Worm (Caenorhabditis elegans) whole organism, midembryonic: Measurements from ENCODE around the gene math-10.

Experiments used
- T22C8.4 ChIP-seq: fragments of 200-800 bp; sonication (Bioruptor generic); IDR thresholded peaks from 2 replicates; pipeline ENCODE4 v1.3.6; 2022; ENCODE audit warnings: missing genetic modification characterization, missing compliant biosample characterization
- cog-1 ChIP-seq: sonication (generic microtip); optimal IDR thresholded peaks from 2 replicates; lab custom pipeline; 2016; ENCODE audit warnings: missing genetic modification characterization, missing compliant biosample characterization
- flt-1 ChIP-seq: fragments of 200-800 bp; sonication (Bioruptor generic); IDR thresholded peaks from 2 replicates; pipeline ENCODE4 v1.3.6; 2022; ENCODE audit warnings: missing genetic modification characterization, missing compliant biosample characterization
- klf-2 ChIP-seq: fragments of 200-800 bp; sonication (Bioruptor generic); conservative IDR thresholded peaks from 2 replicates; pipeline ENCODE4 v1.3.6; 2022; ENCODE audit warnings: missing genetic modification reagents, missing genetic modification characterization, missing compliant biosample characterization
- med-1 ChIP-seq: sonication (generic microtip); optimal IDR thresholded peaks from 2 replicates; lab custom pipeline; 2017; ENCODE audit warnings: missing genetic modification characterization, mild to moderate bottlenecking, missing compliant biosample characterization, antibody characterized with exemption, missing genetic modification reagents; ENCODE audit not compliant: insufficient read depth
- ref-1 ChIP-seq: fragments of 200-800 bp; sonication (Bioruptor generic); conservative IDR thresholded peaks from 2 replicates; pipeline ENCODE4 v1.3.6; 2022; ENCODE audit warnings: missing genetic modification reagents, missing genetic modification characterization, missing compliant biosample characterization
- tab-1 ChIP-seq: fragments of 200-800 bp; sonication (Bioruptor generic); IDR thresholded peaks from 2 replicates; pipeline ENCODE4 v1.3.6; 2022; ENCODE audit warnings: missing genetic modification characterization, missing compliant biosample characterization
- ztf-23 ChIP-seq: fragments of 200-800 bp; sonication (Bioruptor generic); IDR thresholded peaks from 2 replicates; pipeline ENCODE4 v1.3.6; 2022; ENCODE audit warnings: missing genetic modification reagents, missing genetic modification characterization, missing compliant biosample characterization
- ztf-29 ChIP-seq: fragments of 200-800 bp; sonication (Bioruptor generic); IDR thresholded peaks from 2 replicates; pipeline ENCODE4 v1.3.6; 2022; ENCODE audit warnings: missing genetic modification reagents, missing genetic modification characterization, missing compliant biosample characterization

Gene math-10

DNA sequence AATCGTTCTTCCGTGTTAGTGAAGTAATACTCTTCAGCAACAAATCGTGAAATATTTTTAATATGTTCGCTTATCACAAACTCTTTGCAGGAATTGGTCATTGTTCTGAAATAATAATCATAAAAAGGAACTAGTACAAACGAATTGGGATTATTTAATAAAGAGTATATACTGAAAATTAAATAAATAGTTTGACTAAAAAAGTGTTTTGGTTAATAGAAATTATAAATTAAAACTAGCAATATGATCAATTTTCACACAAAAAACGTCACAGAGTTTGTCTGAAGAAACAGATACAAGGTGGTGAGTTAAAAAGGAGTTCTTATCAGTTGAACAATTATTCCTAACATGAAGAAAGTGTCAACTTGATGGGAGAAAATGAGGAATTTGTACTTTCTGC is 11.4 kb downstream of the math-10 start, which contains the start of gene math-5:
math-5 (minus strand) TSS at position 101 of the 400 bp plus-strand sequence.
- TF ChIP-seq ref-1 (no peak), ztf-29 (GFP tag; lab: Robert Waterston, UW) (no peak), T22C8.4 (no peak), tab-1 (no peak), med-1 (GFP tag; lab: Kevin White, UChicago) (no peak), ztf-23 (no peak), klf-2 (GFP tag; lab: Robert Waterston, UW) (no peak), cog-1 (tag; lab: Kevin White, UChicago) (no peak), flt-1 (no peak)

- TF ChIP-seq klf-2 (GFP tag; lab: Robert Waterston, UW) (no peak), cog-1 (tag; lab: Kevin White, UChicago) (no peak), tab-1 (no peak), ztf-29 (GFP tag; lab: Robert Waterston, UW) (no peak), ref-1 (no peak), ztf-23 (no peak), med-1 (GFP tag; lab: Kevin White, UChicago) (no peak), T22C8.4 (no peak), flt-1 (no peak)
Observed at ce11 chrII:1884635-1885034, 13.3 kb downstream of the math-10 start, which contains the start of gene math-6. math-6 (minus strand) TSS chrII:1884735.

DNA sequence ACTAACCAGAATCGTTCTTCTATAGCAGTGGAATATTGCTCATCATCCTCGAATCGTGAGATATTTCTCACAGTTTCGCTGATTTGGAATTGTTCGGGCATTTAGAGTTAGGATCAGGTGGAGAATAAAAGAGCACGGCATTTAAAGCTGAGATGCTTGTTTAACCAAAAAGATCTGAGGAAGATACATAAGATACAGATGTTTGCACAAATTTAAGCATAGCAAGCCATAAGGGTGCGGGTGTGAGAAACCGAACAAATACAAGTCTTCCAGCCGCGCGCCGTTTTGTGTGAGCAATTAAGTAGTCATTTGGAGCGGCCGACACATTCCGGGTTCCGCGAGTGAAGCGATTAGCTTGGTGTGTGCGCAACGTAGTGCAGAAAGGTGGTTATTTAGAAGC is 15.0 kb downstream of the math-10 start, which contains the start of gene math-7:
math-7 (minus strand) TSS at position 101 of the 400 bp plus-strand sequence.
- no peak for TF ChIP-seq klf-2 (GFP tag; lab: Robert Waterston, UW)
- no peak for TF ChIP-seq T22C8.4
- TF ChIP-seq cog-1 (tag; lab: Kevin White, UChicago) = no peak
- TF ChIP-seq ztf-23 = no peak
- no peak for TF ChIP-seq ref-1
- no peak for TF ChIP-seq med-1 (GFP tag; lab: Kevin White, UChicago)
- TF ChIP-seq ztf-29 (GFP tag; lab: Robert Waterston, UW) = no peak
- no peak for TF ChIP-seq tab-1
- no peak for TF ChIP-seq flt-1

- TF ChIP-seq ztf-23 (no peak), flt-1 (no peak), tab-1 (no peak), klf-2 (GFP tag; lab: Robert Waterston, UW) (no peak), med-1 (GFP tag; lab: Kevin White, UChicago) (no peak), T22C8.4 (no peak)
Observed at ce11 chrII:1889071-1889470, 17.7 kb downstream of the math-10 start, which contains the start of gene math-8. math-8 (minus strand) TSS chrII:1889171.

- no peak for TF ChIP-seq klf-2 (GFP tag; lab: Robert Waterston, UW)
- TF ChIP-seq flt-1 = no peak
- no peak for TF ChIP-seq cog-1 (tag; lab: Kevin White, UChicago)
- no peak for TF ChIP-seq ref-1
- TF ChIP-seq med-1 (GFP tag; lab: Kevin White, UChicago) = no peak
- no peak for TF ChIP-seq ztf-29 (GFP tag; lab: Robert Waterston, UW)
- TF ChIP-seq ztf-23 = no peak
- TF ChIP-seq T22C8.4 = no peak
- no peak for TF ChIP-seq tab-1
Observed at ce11 chrII:1890682-1891081, 19.3 kb downstream of the math-10 start, which contains the start of gene math-9. math-9 (minus strand) TSS chrII:1890782.

ce11 chrII:1893912-1894311 is 22.6 kb downstream of the math-10 start, which contains the start of gene C16C4.1:
C16C4.1 (plus strand) TSS chrII:1894212.
- TF ChIP-seq med-1 (GFP tag; lab: Kevin White, UChicago) (no peak), tab-1 (no peak), flt-1 (no peak), cog-1 (tag; lab: Kevin White, UChicago) (no peak), ztf-23 (no peak), ref-1 (no peak), ztf-29 (GFP tag; lab: Robert Waterston, UW) (no peak), klf-2 (GFP tag; lab: Robert Waterston, UW) (no peak), T22C8.4 (no peak)

DNA sequence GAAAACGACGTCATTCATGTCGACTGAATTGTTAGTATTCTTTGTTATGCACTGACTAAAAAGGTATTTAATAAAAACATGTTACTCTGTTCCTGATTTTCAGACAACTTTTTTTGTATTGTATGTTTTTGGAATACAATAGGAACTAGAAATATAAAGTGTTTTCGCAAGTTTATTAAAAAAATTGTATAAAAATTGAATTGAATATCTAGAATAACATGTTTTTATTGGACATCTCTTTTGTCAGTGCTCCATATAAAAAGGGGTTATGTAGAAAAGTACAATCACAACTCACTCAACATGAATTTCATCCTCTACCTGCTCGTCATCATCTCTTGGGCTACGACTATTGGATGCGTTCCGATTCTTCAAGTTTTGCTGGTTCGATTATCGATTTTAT is 23.9 kb downstream of the math-10 start, which contains the start of gene C46F9.5:
C46F9.5 (plus strand) TSS at position 301 of the 400 bp plus-strand sequence.
- TF ChIP-seq ztf-29 (GFP tag; lab: Robert Waterston, UW) (no peak), flt-1 (no peak), cog-1 (tag; lab: Kevin White, UChicago) (no peak), tab-1 (no peak), T22C8.4 (no peak), ztf-23 (no peak), ref-1 (no peak), klf-2 (GFP tag; lab: Robert Waterston, UW) (no peak)

- TF ChIP-seq med-1 (GFP tag; lab: Kevin White, UChicago) = no peak
- no peak for TF ChIP-seq ztf-23
- TF ChIP-seq tab-1 = no peak
- TF ChIP-seq ref-1 = no peak
Observed at ce11 chrII:1895762-1896161, 24.4 kb downstream of the math-10 start, which contains the start of gene math-25. math-25 (plus strand) TSS chrII:1896062.

DNA sequence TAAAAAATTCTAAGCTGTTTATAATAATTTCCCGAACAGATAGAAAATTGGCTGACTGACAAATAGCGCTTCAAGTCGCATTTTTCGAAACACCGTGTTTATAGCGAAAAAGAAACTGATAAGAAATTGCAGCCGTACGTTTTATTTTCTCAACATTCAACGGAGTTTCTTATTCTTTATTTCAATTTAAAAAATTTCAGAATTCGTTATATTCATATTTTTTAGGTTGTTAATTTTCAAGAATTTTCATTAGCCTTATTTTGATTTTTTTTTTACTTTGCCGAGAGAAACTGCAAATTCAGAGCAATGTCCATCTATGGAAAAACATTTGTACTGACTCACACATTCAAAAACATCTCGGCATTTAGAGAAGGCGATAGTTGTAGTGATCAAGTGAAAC is 26.6 kb downstream of the math-10 start, which contains the start of gene C46F9.6:
C46F9.6 (plus strand) TSS at position 301 of the 400 bp plus-strand sequence.
- TF ChIP-seq ref-1 = no peak
- no peak for TF ChIP-seq T22C8.4
- no peak for TF ChIP-seq cog-1 (tag; lab: Kevin White, UChicago)
- no peak for TF ChIP-seq ztf-23
- TF ChIP-seq med-1 (GFP tag; lab: Kevin White, UChicago) = no peak
- TF ChIP-seq tab-1 = no peak
- TF ChIP-seq klf-2 (GFP tag; lab: Robert Waterston, UW) = no peak
- no peak for TF ChIP-seq ztf-29 (GFP tag; lab: Robert Waterston, UW)
- TF ChIP-seq flt-1 = no peak

ce11 chrII:1899934-1900333 is 28.6 kb downstream of the math-10 start, which contains the start of gene math-24:
math-24 (plus strand) TSS chrII:1900234.
- TF ChIP-seq T22C8.4 (no peak), ztf-23 (no peak), ref-1 (no peak), flt-1 (no peak), klf-2 (GFP tag; lab: Robert Waterston, UW) (no peak), med-1 (GFP tag; lab: Kevin White, UChicago) (no peak), cog-1 (tag; lab: Kevin White, UChicago) (no peak), tab-1 (no peak), ztf-29 (GFP tag; lab: Robert Waterston, UW) (no peak)
